Worm (Caenorhabditis elegans) whole organism, L2 larva: ENCODE data around the gene Y102A5C.27.

ENCODE experiments used
- F13H6.1 ChIP-seq: sonication (generic microtip); optimal IDR thresholded peaks from 2 replicates; lab custom pipeline; 2016; ENCODE audit warnings: missing genetic modification characterization, missing compliant biosample characterization
- lin-13 ChIP-seq: fragments of 150-350 bp; optimal IDR thresholded peaks from 2 replicates; lab custom pipeline; 2014; ENCODE audit warnings: missing biosample characterization, missing genetic modification reagents, missing genetic modification characterization

DNA sequence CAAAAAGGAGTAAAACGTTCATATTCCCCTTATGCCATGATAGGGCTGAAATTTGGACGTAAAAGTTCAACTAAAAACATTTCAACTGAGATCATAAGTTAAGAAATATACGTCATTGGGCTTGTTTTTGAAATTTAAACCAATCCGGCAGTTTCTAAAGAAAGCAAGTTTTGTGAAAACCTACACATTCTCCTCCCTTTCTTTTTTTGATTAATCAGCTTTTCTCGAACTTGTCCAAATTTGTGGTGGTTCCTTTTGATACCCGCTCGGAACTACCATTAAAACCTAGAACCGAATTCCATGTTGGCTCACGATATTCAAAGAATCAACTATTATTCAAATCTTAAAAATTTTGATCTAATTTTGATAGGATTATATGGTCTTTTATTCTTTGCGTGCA lies 8.1 kb downstream of the Y102A5C.27 start, which contains the start of gene srz-54:
- no peak for TF ChIP-seq F13H6.1 (tag; lab: Kevin White, UChicago)
- no peak for TF ChIP-seq lin-13 (GFP tag; lab: Kevin White, UChicago)
